Worm (Caenorhabditis elegans) whole organism, young adult: ENCODE measurements around the gene pmp-1.

Experiments used
- Y53G8AR.9 ChIP-seq: fragments of 200-800 bp; sonication (Bioruptor generic); conservative IDR thresholded peaks from 2 replicates; pipeline ENCODE4 v1.3.6; 2022; ENCODE audit warnings: missing genetic modification reagents, missing genetic modification characterization, missing compliant biosample characterization
- ZK185.1 ChIP-seq: sonication (generic microtip); optimal IDR thresholded peaks from 2 replicates; lab custom pipeline; 2016; ENCODE audit warnings: mild to moderate bottlenecking, missing genetic modification characterization, missing compliant biosample characterization; ENCODE audit not compliant: poor library complexity, severe bottlenecking
- cebp-1 ChIP-seq, 2 experiments: fragments of 200-800 bp in 1 of 2; sonication (Bioruptor generic) in 1 of 2; sonication (generic microtip) in 1 of 2; IDR thresholded peaks in 1 of 2; optimal IDR thresholded peaks in 1 of 2; 2 replicates each; pipeline versions ENCODE4 v1.3.6 to Lab custom; 2017 to 2022; ENCODE audit warnings: missing compliant biosample characterization in 2 of 2, missing genetic modification characterization in 2 of 2, mild to moderate bottlenecking in 1 of 2, missing genetic modification reagents in 1 of 2, moderate library complexity in 1 of 2
- dpff-1 ChIP-seq: sonication (generic microtip); optimal IDR thresholded peaks from 2 replicates; lab custom pipeline; 2017; ENCODE audit warnings: mild to moderate bottlenecking, missing genetic modification characterization, missing compliant biosample characterization
- lin-54 ChIP-seq: fragments of 200-800 bp; sonication (Bioruptor generic); optimal IDR thresholded peaks from 2 replicates; lab custom pipeline; 2018; ENCODE audit warnings: mild to moderate bottlenecking, missing genetic modification characterization, missing compliant biosample characterization
- tlf-1 ChIP-seq: fragments of 200-800 bp; sonication (Bioruptor generic); optimal IDR thresholded peaks from 2 replicates; lab custom pipeline; 2018; ENCODE audit warnings: mild to moderate bottlenecking, missing genetic modification characterization, missing compliant biosample characterization

DNA sequence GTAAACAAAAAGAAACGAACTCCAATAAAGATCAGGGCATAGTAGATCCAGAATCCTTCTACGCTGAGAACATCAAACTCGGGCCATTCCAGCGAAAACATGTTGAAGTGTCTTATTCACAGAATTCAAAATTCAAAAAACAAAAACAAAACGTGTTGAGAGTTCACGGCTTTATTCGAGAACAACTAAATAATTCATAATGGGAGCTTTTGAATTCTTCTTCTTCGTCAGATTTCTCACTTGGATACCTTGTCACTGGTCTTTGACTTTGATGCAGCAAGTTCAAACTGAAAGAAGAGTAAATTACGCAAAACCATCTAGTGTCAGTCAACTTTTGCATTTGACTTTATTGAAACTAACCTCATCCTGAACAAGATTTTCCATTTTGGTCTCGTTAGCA, 34.2 kb upstream of the pmp-1 start, which contains the start of gene B0252.11:
- TF ChIP-seq cebp-1 (GFP tag; IDR thresholded peaks at IDR 0.05; lab: Robert Waterston, UW) (no peak), cebp-1 (tag; optimal IDR thresholded peaks at IDR 0.05; lab: Kevin White, UChicago) (no peak), Y53G8AR.9 (GFP tag; lab: Robert Waterston, UW) (no peak), ZK185.1 (tag; lab: Kevin White, UChicago) (no peak), lin-54 (no peak), tlf-1 (GFP tag; lab: Kevin White, UChicago) (no peak), dpff-1 (no peak)
